Worm (Caenorhabditis elegans) whole organism, late embryonic: Measurements from ENCODE around the gene ptc-3.
A peak's percentile ranks its signal among the peaks of the same experiment; 100 is the strongest.

Experiments used
- C08G9.2 ChIP-seq: sonication (generic microtip); optimal IDR thresholded peaks from 2 replicates; lab custom pipeline; 2016; ENCODE audit warnings: mild to moderate bottlenecking, missing genetic modification characterization, moderate library complexity, missing compliant biosample characterization
- C38D4.7 ChIP-seq: fragments of 200-800 bp; sonication (Bioruptor generic); optimal IDR thresholded peaks from 2 replicates; lab custom pipeline; 2018; ENCODE audit warnings: mild to moderate bottlenecking, missing genetic modification characterization, moderate library complexity, missing compliant biosample characterization
- ceh-18 ChIP-seq: sonication (generic microtip); optimal IDR thresholded peaks from 2 replicates; lab custom pipeline; 2016; ENCODE audit warnings: missing genetic modification characterization, missing compliant biosample characterization
- ceh-22 ChIP-seq: sonication (generic microtip); optimal IDR thresholded peaks from 2 replicates; lab custom pipeline; 2017; ENCODE audit warnings: missing biosample characterization, missing genetic modification characterization
- ceh-24 ChIP-seq: sonication (generic microtip); optimal IDR thresholded peaks from 2 replicates; lab custom pipeline; 2016; ENCODE audit warnings: mild to moderate bottlenecking, missing genetic modification characterization, missing compliant biosample characterization
- ceh-30 ChIP-seq: fragments of 150-350 bp; optimal IDR thresholded peaks from 2 replicates; lab custom pipeline; 2014; ENCODE audit warnings: missing biosample characterization, missing genetic modification characterization
- ceh-31 ChIP-seq: sonication (generic microtip); optimal IDR thresholded peaks from 2 replicates; lab custom pipeline; 2016; ENCODE audit warnings: missing genetic modification characterization, missing compliant biosample characterization
- ceh-45 ChIP-seq: fragments of 200-800 bp; sonication (Bioruptor generic); IDR thresholded peaks from 2 replicates; pipeline ENCODE4 v1.3.6; 2022; ENCODE audit warnings: missing genetic modification reagents, missing genetic modification characterization, missing compliant biosample characterization
- che-1 ChIP-seq: sonication (generic microtip); optimal IDR thresholded peaks from 2 replicates; lab custom pipeline; 2016; ENCODE audit warnings: mild to moderate bottlenecking, missing genetic modification characterization, missing compliant biosample characterization
- dve-1 ChIP-seq: sonication (generic microtip); optimal IDR thresholded peaks from 2 replicates; lab custom pipeline; 2017; ENCODE audit warnings: antibody characterized with exemption, mild to moderate bottlenecking, missing genetic modification characterization, missing compliant biosample characterization
- elt-2 ChIP-seq: sonication (generic microtip); optimal IDR thresholded peaks from 2 replicates; lab custom pipeline; 2016; ENCODE audit warnings: missing genetic modification reagents, missing genetic modification characterization, missing compliant biosample characterization
- ets-4 ChIP-seq: sonication (generic microtip); optimal IDR thresholded peaks from 2 replicates; lab custom pipeline; 2016; ENCODE audit warnings: missing genetic modification characterization, missing compliant biosample characterization
- fkh-10 ChIP-seq: fragments of 150-350 bp; optimal IDR thresholded peaks from 2 replicates; lab custom pipeline; 2014; ENCODE audit warnings: missing biosample characterization, missing genetic modification reagents, missing genetic modification characterization
- fkh-6 ChIP-seq: sonication (generic microtip); optimal IDR thresholded peaks from 2 replicates; lab custom pipeline; 2016; ENCODE audit warnings: missing genetic modification characterization, missing compliant biosample characterization
- gmeb-2 ChIP-seq: sonication (generic microtip); optimal IDR thresholded peaks from 2 replicates; lab custom pipeline; 2016; ENCODE audit warnings: missing genetic modification characterization, inconsistent platforms, missing compliant biosample characterization
- hlh-13 ChIP-seq: fragments of 200-800 bp; sonication (Bioruptor generic); optimal IDR thresholded peaks from 2 replicates; lab custom pipeline; 2018; ENCODE audit warnings: mild to moderate bottlenecking, missing genetic modification characterization, missing compliant biosample characterization
- hlh-15 ChIP-seq: sonication (generic microtip); optimal IDR thresholded peaks from 2 replicates; lab custom pipeline; 2016; ENCODE audit warnings: missing genetic modification characterization, missing compliant biosample characterization
- hlh-30 ChIP-seq: sonication (generic microtip); optimal IDR thresholded peaks from 2 replicates; lab custom pipeline; 2017; ENCODE audit warnings: antibody characterized with exemption, missing genetic modification characterization, missing compliant biosample characterization; ENCODE audit not compliant: insufficient read depth
- madf-2 ChIP-seq: sonication (generic microtip); optimal IDR thresholded peaks from 2 replicates; lab custom pipeline; 2017; ENCODE audit warnings: missing genetic modification characterization, missing compliant biosample characterization
- nfya-1 ChIP-seq: sonication (generic microtip); optimal IDR thresholded peaks from 2 replicates; lab custom pipeline; 2017; ENCODE audit warnings: missing genetic modification characterization, mild to moderate bottlenecking, missing compliant biosample characterization, antibody characterized with exemption, moderate library complexity
- nhr-232 ChIP-seq: sonication (generic microtip); optimal IDR thresholded peaks from 2 replicates; lab custom pipeline; 2016; ENCODE audit warnings: missing genetic modification characterization, missing compliant biosample characterization
- pag-3 ChIP-seq: sonication (generic microtip); optimal IDR thresholded peaks from 2 replicates; lab custom pipeline; 2016; ENCODE audit warnings: missing compliant biosample characterization, missing genetic modification characterization, borderline replicate concordance
- pax-1 ChIP-seq: fragments of 150-350 bp; optimal IDR thresholded peaks from 2 replicates; lab custom pipeline; 2014; ENCODE audit warnings: missing biosample characterization, missing genetic modification characterization
- pros-1 ChIP-seq: fragments of 150-350 bp; optimal IDR thresholded peaks from 2 replicates; lab custom pipeline; 2014; ENCODE audit warnings: missing biosample characterization, missing genetic modification reagents, missing genetic modification characterization
- sdc-2 ChIP-seq: sonication (generic microtip); optimal IDR thresholded peaks from 2 replicates; lab custom pipeline; 2016; ENCODE audit warnings: missing genotype, missing genetic modification characterization, missing compliant biosample characterization
- sox-2 ChIP-seq: fragments of 200-800 bp; sonication (Bioruptor generic); IDR thresholded peaks from 2 replicates; pipeline ENCODE4 v1.3.6; 2022; ENCODE audit warnings: missing genetic modification reagents, missing genetic modification characterization, missing compliant biosample characterization
- tbx-2 ChIP-seq: sonication (generic microtip); optimal IDR thresholded peaks from 2 replicates; lab custom pipeline; 2016; ENCODE audit warnings: missing genetic modification characterization, missing compliant biosample characterization
- ttx-3 ChIP-seq: sonication (generic microtip); optimal IDR thresholded peaks from 2 replicates; lab custom pipeline; 2016; ENCODE audit warnings: missing genetic modification reagents, missing genetic modification characterization, missing compliant biosample characterization
- unc-3 ChIP-seq, 2 experiments: fragments of 200-800 bp in 1 of 2; sonication (Bioruptor generic) in 1 of 2; sonication (generic microtip) in 1 of 2; conservative IDR thresholded peaks in 1 of 2; optimal IDR thresholded peaks in 1 of 2; 2 replicates each; pipeline versions ENCODE4 v1.3.6 to Lab custom; 2016 to 2022; ENCODE audit warnings: missing compliant biosample characterization in 2 of 2, missing genetic modification characterization in 2 of 2, missing genetic modification reagents in 1 of 2
- unc-42 ChIP-seq: sonication (generic microtip); optimal IDR thresholded peaks from 2 replicates; lab custom pipeline; 2016; ENCODE audit warnings: missing genotype, missing genetic modification characterization, missing compliant biosample characterization
- unc-55 ChIP-seq: sonication (generic microtip); optimal IDR thresholded peaks from 2 replicates; lab custom pipeline; 2017; ENCODE audit warnings: missing biosample characterization, missing genetic modification reagents, missing genetic modification characterization
- unc-86 ChIP-seq: sonication (generic microtip); optimal IDR thresholded peaks from 2 replicates; lab custom pipeline; 2016; ENCODE audit warnings: missing genetic modification characterization, missing compliant biosample characterization
- ztf-16 ChIP-seq: sonication (generic microtip); optimal IDR thresholded peaks from 2 replicates; lab custom pipeline; 2017; ENCODE audit warnings: missing genetic modification characterization, missing compliant biosample characterization

The ptc-3 gene

DNA sequence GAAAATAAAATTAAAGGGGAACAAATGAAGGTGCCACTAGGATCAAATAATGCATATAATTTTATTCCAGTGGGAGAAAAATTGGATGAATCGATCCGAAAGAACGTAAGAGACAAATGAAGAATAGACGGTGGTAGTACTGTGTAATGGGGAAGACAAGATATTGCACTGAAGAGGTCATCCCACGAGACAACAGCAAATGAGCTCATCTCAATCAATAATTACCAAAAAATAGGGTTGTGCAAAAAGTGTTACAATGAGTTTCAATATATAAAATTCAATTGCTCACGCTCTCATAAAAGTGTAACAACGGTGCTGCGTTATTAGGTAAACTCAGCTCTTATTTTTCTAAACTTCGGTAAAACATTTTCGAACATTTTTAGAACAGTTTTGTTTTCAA is 15.5 kb downstream of the ptc-3 start, which contains the start of gene K12H6.7:
Gene K12H6.7 (minus strand): TSS at position 101 of the 400 bp plus-strand sequence.
- TF ChIP-seq ttx-3 (tag; lab: Kevin White, UChicago) (no peak), ceh-31 (tag; lab: Kevin White, UChicago) (no peak), ceh-45 (GFP tag; lab: Robert Waterston, UW) (no peak), C08G9.2 (no peak), pax-1 (tag; lab: Kevin White, UChicago) (no peak), nfya-1 (no peak), ceh-18 (tag; lab: Kevin White, UChicago) (no peak), hlh-30 (tag; lab: Kevin White, UChicago) (no peak), pag-3 (tag; lab: Kevin White, UChicago) (no peak), ceh-22 (tag; lab: Kevin White, UChicago) (no peak), C38D4.7 (GFP tag; lab: Kevin White, UChicago) (no peak), unc-86 (tag; lab: Kevin White, UChicago) (no peak), tbx-2 (tag; lab: Kevin White, UChicago) (no peak), fkh-6 (no peak), nhr-232 (tag; lab: Kevin White, UChicago) (no peak), sox-2 (GFP tag; lab: Robert Waterston, UW) (no peak), ets-4 (tag; lab: Kevin White, UChicago) (no peak), che-1 (tag; lab: Kevin White, UChicago) (no peak)

DNA sequence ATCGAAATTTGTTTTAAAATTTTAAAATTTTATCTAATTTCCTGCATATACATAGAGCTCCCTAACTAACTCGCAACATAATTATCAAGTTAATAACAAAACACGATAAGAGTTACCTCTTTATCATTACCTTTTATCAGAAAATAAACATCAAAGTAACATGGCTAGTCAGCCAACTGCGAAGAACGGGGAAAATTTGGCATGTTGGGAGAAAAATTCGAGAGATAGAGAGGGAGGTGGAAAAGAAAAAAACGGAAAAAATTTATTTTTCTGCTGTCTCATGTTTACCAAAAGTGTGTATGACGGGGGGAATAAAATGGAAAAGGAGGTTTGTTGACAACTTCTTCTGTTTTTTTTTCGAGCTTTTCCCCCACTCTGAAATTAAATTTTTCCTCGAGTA is 18.3 kb downstream of the ptc-3 start:
- no peak for TF ChIP-seq unc-55 (GFP tag; lab: Kevin White, UChicago)
- no peak for TF ChIP-seq hlh-15 (tag; lab: Kevin White, UChicago)
- TF ChIP-seq fkh-10 (GFP tag; lab: Kevin White, UChicago), result no peak
- peak; percentile 90 for TF ChIP-seq elt-2 (tag; lab: Kevin White, UChicago)
- no peak for TF ChIP-seq unc-3 (GFP tag; conservative IDR thresholded peaks at IDR 0.05; lab: Robert Waterston, UW)
- TF ChIP-seq unc-3 (tag; optimal IDR thresholded peaks at IDR 0.05; lab: Kevin White, UChicago), result no peak

DNA sequence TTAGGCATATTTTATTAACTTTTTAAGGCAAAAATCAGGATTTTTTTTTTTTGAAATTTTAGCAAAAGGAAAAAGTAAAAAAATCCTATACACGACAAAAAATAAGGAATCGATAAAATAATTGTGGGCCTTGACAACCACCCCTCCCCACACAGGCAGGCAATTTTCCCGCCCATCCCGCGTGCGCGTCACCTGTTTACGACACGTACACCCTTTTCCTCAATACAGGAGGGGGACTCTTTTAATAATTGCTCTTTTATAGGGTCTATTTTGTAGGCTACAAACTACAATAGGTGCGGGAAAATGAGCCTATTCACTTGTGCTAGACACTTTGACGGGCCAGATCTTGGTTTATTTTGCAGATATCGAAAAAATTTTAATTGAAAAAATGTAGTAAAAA is 19.9 kb downstream of the ptc-3 start:
- TF ChIP-seq hlh-13 (GFP tag; lab: Kevin White, UChicago) (no peak), hlh-30 (tag; lab: Kevin White, UChicago) (peak; percentile 57), hlh-15 (tag; lab: Kevin White, UChicago) (no peak), ceh-30 (tag; lab: Kevin White, UChicago) (peak; percentile 26), ztf-16 (tag; lab: Kevin White, UChicago) (no peak), dve-1 (tag; lab: Kevin White, UChicago) (no peak), gmeb-2 (tag; lab: Kevin White, UChicago) (no peak), pros-1 (tag; lab: Kevin White, UChicago) (no peak)

DNA sequence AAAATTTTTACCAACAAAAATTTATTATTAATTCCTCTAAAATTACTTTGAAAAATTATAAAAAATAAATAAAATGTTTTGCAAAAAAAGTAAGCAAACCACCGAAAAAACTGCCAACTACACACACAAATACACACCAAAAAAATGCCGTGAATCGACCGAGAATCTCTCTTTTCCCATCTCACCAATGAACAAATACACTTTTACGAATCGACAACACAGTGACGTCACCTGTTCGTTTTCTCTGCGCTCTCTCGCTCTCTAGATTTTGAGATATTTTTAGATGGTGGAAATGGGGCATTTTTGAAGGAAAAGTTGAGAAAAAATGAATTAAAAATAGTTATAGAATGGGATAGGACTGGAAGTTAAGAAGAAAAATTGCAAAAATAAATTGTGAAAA is 20.3 kb downstream of the ptc-3 start:
- TF ChIP-seq unc-55 (GFP tag; lab: Kevin White, UChicago) (peak; percentile 14), sdc-2 (tag; lab: Kevin White, UChicago) (no peak)

DNA sequence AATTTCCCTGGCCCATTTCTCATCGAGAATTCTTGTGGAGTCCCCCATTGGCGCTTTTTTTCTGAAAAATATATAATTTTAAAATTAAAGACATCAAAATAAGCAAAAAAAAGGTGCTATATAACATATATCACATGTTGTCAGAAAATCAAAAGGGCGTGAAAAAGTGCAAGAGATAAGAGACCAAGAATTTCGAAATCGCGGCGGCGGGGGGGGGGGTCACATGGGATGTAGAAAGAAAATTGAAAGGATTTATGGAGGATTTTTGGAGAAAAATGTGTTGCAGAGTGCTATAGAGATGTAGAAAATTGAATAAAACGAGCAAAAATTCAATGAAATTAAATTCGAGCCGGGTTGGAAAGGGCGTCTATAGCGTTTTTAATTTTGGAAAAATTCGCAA is 21.2 kb downstream of the ptc-3 start, which contains the start of gene K12H6.6:
Gene K12H6.6 (minus strand): TSS at position 61 of the 400 bp plus-strand sequence.
- TF ChIP-seq unc-42 (tag; lab: Kevin White, UChicago) (peak; percentile 12), ceh-24 (tag; lab: Kevin White, UChicago) (no peak), madf-2 (tag; lab: Kevin White, UChicago) (no peak)
